Worm (Caenorhabditis elegans) whole organism, young adult: ENCODE measurements around the gene F59A6.2.

Source experiments
- B0019.2 ChIP-seq: fragments of 200-800 bp; sonication (Bioruptor generic); conservative IDR thresholded peaks from 2 replicates; pipeline ENCODE4 v1.3.6; 2022; ENCODE audit warnings: missing genetic modification reagents, missing genetic modification characterization, missing compliant biosample characterization
- B0035.1 ChIP-seq: sonication (generic microtip); optimal IDR thresholded peaks from 2 replicates; lab custom pipeline; 2016; ENCODE audit warnings: missing genetic modification characterization, mild to moderate bottlenecking, missing compliant biosample characterization, missing genotype, missing genetic modification reagents
- C06A6.2 ChIP-seq: fragments of 200-800 bp; sonication (Bioruptor generic); conservative IDR thresholded peaks from 2 replicates; pipeline ENCODE4 v1.3.6; 2022; ENCODE audit warnings: missing genetic modification characterization, missing compliant biosample characterization
- C17E4.6 ChIP-seq: fragments of 200-800 bp; sonication (Bioruptor generic); IDR thresholded peaks from 2 replicates; pipeline ENCODE4 v1.3.6; 2022; ENCODE audit warnings: missing genetic modification reagents, missing genetic modification characterization, missing compliant biosample characterization
- F10E7.11 ChIP-seq: sonication (generic microtip); optimal IDR thresholded peaks from 2 replicates; lab custom pipeline; 2017; ENCODE audit warnings: mild to moderate bottlenecking, missing genetic modification characterization, moderate library complexity, missing compliant biosample characterization
- F39B2.1 ChIP-seq: fragments of 200-800 bp; sonication (Bioruptor generic); IDR thresholded peaks from 2 replicates; pipeline ENCODE4 v1.3.6; 2022; ENCODE audit warnings: missing genetic modification reagents, missing genetic modification characterization, missing compliant biosample characterization
- F52B5.7 ChIP-seq: sonication (generic microtip); optimal IDR thresholded peaks from 2 replicates; lab custom pipeline; 2016; ENCODE audit warnings: mild to moderate bottlenecking, missing genetic modification characterization, missing compliant biosample characterization
- F57A8.1 ChIP-seq: fragments of 200-800 bp; sonication (Bioruptor generic); optimal IDR thresholded peaks from 2 replicates; lab custom pipeline; 2018; ENCODE audit warnings: mild to moderate bottlenecking, missing genetic modification characterization, moderate library complexity, missing compliant biosample characterization
- F57C9.4 ChIP-seq: sonication (generic microtip); optimal IDR thresholded peaks from 2 replicates; lab custom pipeline; 2017; ENCODE audit warnings: mild to moderate bottlenecking, missing genetic modification characterization, missing compliant biosample characterization
- K12H6.12 ChIP-seq: fragments of 200-800 bp; sonication (Bioruptor generic); optimal IDR thresholded peaks from 2 replicates; lab custom pipeline; 2018; ENCODE audit warnings: mild to moderate bottlenecking, missing genetic modification characterization, missing compliant biosample characterization
- T26A5.8 ChIP-seq: sonication (generic microtip); optimal IDR thresholded peaks from 2 replicates; lab custom pipeline; 2016; ENCODE audit warnings: missing genetic modification characterization, missing compliant biosample characterization
- Y53G8AR.9 ChIP-seq: fragments of 200-800 bp; sonication (Bioruptor generic); conservative IDR thresholded peaks from 2 replicates; pipeline ENCODE4 v1.3.6; 2022; ENCODE audit warnings: missing genetic modification reagents, missing genetic modification characterization, missing compliant biosample characterization
- ZK185.1 ChIP-seq: sonication (generic microtip); optimal IDR thresholded peaks from 2 replicates; lab custom pipeline; 2016; ENCODE audit warnings: mild to moderate bottlenecking, missing genetic modification characterization, missing compliant biosample characterization; ENCODE audit not compliant: poor library complexity, severe bottlenecking
- akir-1 ChIP-seq: fragments of 200-800 bp; sonication (Bioruptor generic); optimal IDR thresholded peaks from 2 replicates; lab custom pipeline; 2018; ENCODE audit warnings: mild to moderate bottlenecking, missing genetic modification characterization, moderate library complexity, missing compliant biosample characterization
- aptf-2 ChIP-seq: fragments of 200-800 bp; sonication (Bioruptor generic); conservative IDR thresholded peaks from 2 replicates; pipeline ENCODE4 v1.3.6; 2022; ENCODE audit warnings: missing genetic modification reagents, missing genetic modification characterization, missing compliant biosample characterization
- attf-5 ChIP-seq: fragments of 200-800 bp; sonication (Bioruptor generic); optimal IDR thresholded peaks from 2 replicates; lab custom pipeline; 2018; ENCODE audit warnings: mild to moderate bottlenecking, missing genetic modification characterization, missing compliant biosample characterization
- bed-2 ChIP-seq: fragments of 200-800 bp; sonication (Bioruptor generic); IDR thresholded peaks from 2 replicates; pipeline ENCODE4 v1.3.6; 2022; ENCODE audit warnings: missing genetic modification reagents, missing genetic modification characterization, missing compliant biosample characterization
- ceh-40 ChIP-seq: fragments of 200-800 bp; sonication (Bioruptor generic); IDR thresholded peaks from 2 replicates; pipeline ENCODE4 v1.3.6; 2022; ENCODE audit warnings: missing genetic modification characterization, missing compliant biosample characterization
- ceh-58 ChIP-seq: fragments of 200-800 bp; sonication (Bioruptor generic); IDR thresholded peaks from 2 replicates; pipeline ENCODE4 v1.3.6; 2022; ENCODE audit warnings: missing genetic modification characterization, missing compliant biosample characterization
- ceh-91 ChIP-seq: fragments of 200-800 bp; sonication (Bioruptor generic); IDR thresholded peaks from 2 replicates; pipeline ENCODE4 v1.3.6; 2022; ENCODE audit warnings: missing genetic modification reagents, missing genetic modification characterization, missing compliant biosample characterization
- chd-7 ChIP-seq: sonication (generic microtip); optimal IDR thresholded peaks from 2 replicates; lab custom pipeline; 2016; ENCODE audit warnings: mild to moderate bottlenecking, missing genetic modification characterization, moderate library complexity, missing compliant biosample characterization
- dox-1 ChIP-seq: fragments of 200-800 bp; sonication (Bioruptor generic); IDR thresholded peaks from 2 replicates; pipeline ENCODE4 v1.3.6; 2022; ENCODE audit warnings: missing genetic modification reagents, missing genetic modification characterization, missing compliant biosample characterization
- dpff-1 ChIP-seq: sonication (generic microtip); optimal IDR thresholded peaks from 2 replicates; lab custom pipeline; 2017; ENCODE audit warnings: mild to moderate bottlenecking, missing genetic modification characterization, missing compliant biosample characterization
- egl-18 ChIP-seq: fragments of 200-800 bp; sonication (Bioruptor generic); IDR thresholded peaks from 2 replicates; pipeline ENCODE4 v1.3.6; 2022; ENCODE audit warnings: missing genetic modification reagents, missing genetic modification characterization, missing compliant biosample characterization
- egl-44 ChIP-seq: fragments of 200-800 bp; sonication (Bioruptor generic); IDR thresholded peaks from 2 replicates; pipeline ENCODE4 v1.3.6; 2022; ENCODE audit warnings: missing genetic modification reagents, missing genetic modification characterization, missing compliant biosample characterization
- egrh-3 ChIP-seq: fragments of 200-800 bp; sonication (Bioruptor generic); IDR thresholded peaks from 2 replicates; pipeline ENCODE4 v1.3.6; 2022; ENCODE audit warnings: missing genetic modification reagents, missing genetic modification characterization, missing compliant biosample characterization
- ekl-4 ChIP-seq: fragments of 200-800 bp; sonication (Bioruptor generic); IDR thresholded peaks from 2 replicates; pipeline ENCODE4 v1.3.6; 2022; ENCODE audit warnings: missing genetic modification reagents, missing genetic modification characterization, missing compliant biosample characterization
- gei-17 ChIP-seq: fragments of 200-800 bp; sonication (Bioruptor generic); optimal IDR thresholded peaks from 2 replicates; lab custom pipeline; 2018; ENCODE audit warnings: mild to moderate bottlenecking, missing genetic modification characterization, missing compliant biosample characterization
- him-1 ChIP-seq: sonication (generic microtip); optimal IDR thresholded peaks from 2 replicates; lab custom pipeline; 2016; ENCODE audit warnings: missing genotype, missing genetic modification reagents, missing genetic modification characterization, missing compliant biosample characterization
- hmg-1.2 ChIP-seq: fragments of 200-800 bp; sonication (Bioruptor generic); IDR thresholded peaks from 2 replicates; pipeline ENCODE4 v1.3.6; 2022; ENCODE audit warnings: missing genetic modification reagents, missing genetic modification characterization, missing compliant biosample characterization
- hmg-20 ChIP-seq: fragments of 200-800 bp; sonication (Bioruptor generic); IDR thresholded peaks from 2 replicates; pipeline ENCODE4 v1.3.6; 2022; ENCODE audit warnings: missing genetic modification reagents, missing genetic modification characterization, missing compliant biosample characterization
- hsf-1 ChIP-seq: fragments of 200-800 bp; sonication (Bioruptor generic); IDR thresholded peaks from 2 replicates; pipeline ENCODE4 v1.3.6; 2022; ENCODE audit warnings: missing genetic modification reagents, missing genetic modification characterization, missing compliant biosample characterization
- lin-35 ChIP-seq, 3 experiments: fragments of 150-350 bp in 2 of 3; sonication (generic microtip) in 1 of 3; optimal IDR thresholded peaks; 2 replicates each; lab custom pipeline; 2014 to 2018; ENCODE audit warnings: missing biosample characterization in 3 of 3, missing genetic modification characterization in 3 of 3, missing genetic modification reagents in 3 of 3
- madf-10 ChIP-seq: sonication (generic microtip); optimal IDR thresholded peaks from 2 replicates; lab custom pipeline; 2016; ENCODE audit warnings: mild to moderate bottlenecking, missing genetic modification characterization, missing compliant biosample characterization
- madf-6 ChIP-seq: fragments of 200-800 bp; sonication (Bioruptor generic); IDR thresholded peaks from 2 replicates; pipeline ENCODE4 v1.3.6; 2022; ENCODE audit warnings: missing genetic modification reagents, missing genetic modification characterization, missing compliant biosample characterization
- madf-8 ChIP-seq: fragments of 200-800 bp; sonication (Bioruptor generic); conservative IDR thresholded peaks from 2 replicates; pipeline ENCODE4 v1.3.6; 2022; ENCODE audit warnings: missing genetic modification reagents, missing genetic modification characterization, missing compliant biosample characterization
- mcd-1 ChIP-seq: fragments of 200-800 bp; sonication (Bioruptor generic); IDR thresholded peaks from 2 replicates; pipeline ENCODE4 v1.3.6; 2022; ENCODE audit warnings: missing genetic modification reagents, missing genetic modification characterization, missing compliant biosample characterization
- nfya-1 ChIP-seq: sonication (generic microtip); optimal IDR thresholded peaks from 2 replicates; lab custom pipeline; 2017; ENCODE audit warnings: antibody characterized with exemption, missing compliant biosample characterization, missing genetic modification characterization, borderline replicate concordance; ENCODE audit not compliant: insufficient read depth
- nhr-120 ChIP-seq: fragments of 200-800 bp; sonication (Bioruptor generic); IDR thresholded peaks from 2 replicates; pipeline ENCODE4 v1.3.6; 2022; ENCODE audit warnings: missing genetic modification characterization, missing compliant biosample characterization
- nhr-179 ChIP-seq: sonication (generic microtip); optimal IDR thresholded peaks from 2 replicates; lab custom pipeline; 2016; ENCODE audit warnings: mild to moderate bottlenecking, missing genetic modification characterization, missing compliant biosample characterization
- pha-4 ChIP-seq: fragments of 150-350 bp; sonication (generic microtip); optimal IDR thresholded peaks from 2 replicates; lab custom pipeline; 2014; ENCODE audit warnings: missing biosample characterization, missing genetic modification reagents, missing genetic modification characterization
- sdz-38 ChIP-seq: sonication (generic microtip); optimal IDR thresholded peaks from 2 replicates; lab custom pipeline; 2016; ENCODE audit warnings: missing genotype, missing genetic modification characterization, missing compliant biosample characterization
- snpc-3.4 ChIP-seq: sonication (generic microtip); optimal IDR thresholded peaks from 2 replicates; lab custom pipeline; 2017; ENCODE audit warnings: missing genetic modification characterization, mild to moderate bottlenecking, missing compliant biosample characterization, antibody characterized with exemption, moderate library complexity, missing genotype, missing genetic modification reagents
- unc-130 ChIP-seq: sonication (generic microtip); optimal IDR thresholded peaks from 2 replicates; lab custom pipeline; 2016; ENCODE audit warnings: missing genetic modification reagents, missing genetic modification characterization, missing compliant biosample characterization
- zim-3 ChIP-seq: sonication (generic microtip); optimal IDR thresholded peaks from 2 replicates; lab custom pipeline; 2017; ENCODE audit warnings: mild to moderate bottlenecking, missing genetic modification characterization, moderate library complexity, missing compliant biosample characterization
- ztf-22 ChIP-seq: fragments of 200-800 bp; sonication (Bioruptor generic); optimal IDR thresholded peaks from 2 replicates; lab custom pipeline; 2018; ENCODE audit warnings: mild to moderate bottlenecking, missing genetic modification characterization, moderate library complexity, missing compliant biosample characterization
- ztf-25 ChIP-seq: fragments of 200-800 bp; sonication (Bioruptor generic); IDR thresholded peaks from 2 replicates; pipeline ENCODE4 v1.3.6; 2022; ENCODE audit warnings: missing genetic modification reagents, missing genetic modification characterization, missing compliant biosample characterization
- ztf-28 ChIP-seq: fragments of 200-800 bp; sonication (Bioruptor generic); IDR thresholded peaks from 2 replicates; pipeline ENCODE4 v1.3.6; 2022; ENCODE audit warnings: missing genetic modification reagents, missing genetic modification characterization, missing compliant biosample characterization
- ztf-3 ChIP-seq: fragments of 200-800 bp; sonication (Bioruptor generic); optimal IDR thresholded peaks from 2 replicates; lab custom pipeline; 2018; ENCODE audit warnings: mild to moderate bottlenecking, missing genetic modification characterization, missing compliant biosample characterization

The F59A6.2 gene

DNA sequence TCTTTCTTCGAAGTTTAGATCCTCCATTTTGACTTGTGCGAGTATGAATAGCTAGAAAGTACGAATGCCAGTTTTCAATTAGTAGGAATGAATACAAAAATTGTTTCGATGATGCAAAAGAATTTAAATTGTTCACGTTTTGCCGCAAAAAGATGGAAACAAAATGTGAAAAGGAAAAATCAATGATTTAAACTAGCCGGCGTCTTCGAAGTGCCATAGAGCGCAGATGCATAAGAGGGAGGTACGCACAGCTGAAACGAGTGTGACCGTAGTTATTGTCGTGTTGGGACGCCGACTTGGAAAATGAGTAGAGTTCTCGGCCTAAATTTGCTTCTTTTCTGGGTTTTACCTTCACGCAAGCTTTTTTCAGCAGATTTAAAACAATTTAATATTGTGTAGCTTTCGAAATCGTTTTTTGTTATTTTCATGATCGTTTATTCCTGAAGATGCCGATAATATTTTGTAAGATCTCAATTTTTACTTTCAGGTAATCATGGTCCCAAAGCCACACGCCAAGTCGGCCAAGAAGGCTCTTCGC lies 40.7 kb downstream of the F59A6.2 start, which contains the start of the genes ify-1 and rpl-22 (continued):
- TF ChIP-seq K12H6.12 (tag; lab: Kevin White, UChicago) (peak; percentile 56), egl-44 (no peak), zim-3 (tag; lab: Kevin White, UChicago) (no peak), mcd-1 (GFP tag; lab: Robert Waterston, UW) (peak; percentile 98), B0035.1 (tag; lab: Kevin White, UChicago) (no peak), ceh-40 (GFP tag; lab: Robert Waterston, UW) (no peak), F57A8.1 (GFP tag; lab: Kevin White, UChicago) (no peak), B0019.2 (0 out of 2 replicates have a peak, but pooled peaks have one; percentile 38), ceh-91 (GFP tag; lab: Robert Waterston, UW) (peak; percentile 89), dpff-1 (no peak), C17E4.6 (GFP tag; lab: Robert Waterston, UW) (no peak), dox-1 (GFP tag; lab: Robert Waterston, UW) (peak; percentile 88), F10E7.11 (tag; lab: Kevin White, UChicago) (no peak), egrh-3 (GFP tag; lab: Robert Waterston, UW) (peak; percentile 77), T26A5.8 (no peak), sdz-38 (tag; lab: Kevin White, UChicago) (no peak), madf-8 (peak; percentile 71), F57C9.4 (peak; percentile 6), hmg-1.2 (peak; percentile 71), C06A6.2 (GFP tag; lab: Robert Waterston, UW) (no peak), hmg-20 (peak; percentile 48; the same call in 1 of the 2 replicates), akir-1 (GFP tag; lab: Kevin White, UChicago) (no peak), ekl-4 (GFP tag; lab: Robert Waterston, UW) (peak; percentile 75), egl-18 (GFP tag; lab: Robert Waterston, UW) (no peak), Y53G8AR.9 (GFP tag; lab: Robert Waterston, UW) (peak; percentile 52; the same call in 1 of the 2 replicates), madf-10 (tag; lab: Kevin White, UChicago) (peak; percentile 56), ztf-3 (no peak), ztf-25 (GFP tag; lab: Robert Waterston, UW) (no peak), ZK185.1 (peak; percentile 90), nhr-120 (GFP tag; lab: Robert Waterston, UW) (no peak), nfya-1 (tag; lab: Kevin White, UChicago) (no peak), F52B5.7 (no peak), aptf-2 (GFP tag; lab: Robert Waterston, UW) (no peak), him-1 (tag; lab: Kevin White, UChicago) (no peak), lin-35 (GFP tag; optimal IDR thresholded peaks at IDR 0.05; lab: Kevin White, UChicago) (peak; percentile 8 to 91 (median 70)), ztf-22 (no peak), hsf-1 (GFP tag; lab: Robert Waterston, UW) (peak; percentile 72), unc-130 (GFP tag; lab: Kevin White, UChicago) (no peak), ztf-28 (GFP tag; lab: Robert Waterston, UW) (0 out of 2 replicates have a peak, but pooled peaks have one; percentile 42), F39B2.1 (GFP tag; lab: Robert Waterston, UW) (no peak), attf-5 (GFP tag; lab: Kevin White, UChicago) (peak; percentile 86), pha-4 (tag; lab: Kevin White, UChicago) (peak; percentile 54), nhr-179 (tag; lab: Kevin White, UChicago) (no peak), bed-2 (GFP tag; lab: Robert Waterston, UW) (no peak), gei-17 (GFP tag; lab: Kevin White, UChicago) (no peak), chd-7 (tag; lab: Kevin White, UChicago) (no peak), madf-6 (GFP tag; lab: Robert Waterston, UW) (peak; percentile 94), snpc-3.4 (tag; lab: Kevin White, UChicago) (peak; percentile 81), ceh-58 (GFP tag; lab: Robert Waterston, UW) (no peak)
